Fruit fly (Drosophila melanogaster) whole organism, prepupa: ENCODE data around the gene CG10793.

ENCODE experiments used
- CG11294 ChIP-seq: fragments of 200-800 bp; sonication (Bioruptor generic); IDR thresholded peaks from 2 replicates; pipeline ENCODE4 v1.3.6; 2022; ENCODE audit warnings: missing biosample characterization, missing genetic modification characterization
- CG15336 ChIP-seq: fragments of 200-800 bp; sonication (Bioruptor generic); IDR thresholded peaks from 2 replicates; pipeline ENCODE4 v1.3.6; 2022; ENCODE audit warnings: missing biosample characterization, missing genetic modification characterization
- CG32006 ChIP-seq: fragments of 200-800 bp; sonication (Bioruptor generic); optimal IDR thresholded peaks from 3 replicates; lab custom pipeline; 2017; ENCODE audit warnings: missing biosample characterization, mild to moderate bottlenecking, missing genetic modification characterization
- Gug ChIP-seq: fragments of 200-800 bp; sonication (Bioruptor generic); IDR thresholded peaks from 2 replicates; pipeline ENCODE4 v1.3.6; 2022; ENCODE audit warnings: missing biosample characterization, missing genetic modification characterization
- Hr4 ChIP-seq: fragments of 200-800 bp; sonication (Bioruptor generic); optimal IDR thresholded peaks from 3 replicates; lab custom pipeline; 2016; ENCODE audit warnings: missing biosample characterization, missing genetic modification characterization
- Lpt ChIP-seq: fragments of 200-800 bp; sonication (Bioruptor generic); optimal IDR thresholded peaks from 3 replicates; lab custom pipeline; 2016; ENCODE audit warnings: missing biosample characterization, missing genetic modification characterization
- Sox102F ChIP-seq: fragments of 200-800 bp; sonication (Bioruptor generic); optimal IDR thresholded peaks from 2 replicates; lab custom pipeline; 2016; ENCODE audit warnings: missing biosample characterization, mild to moderate bottlenecking, missing genetic modification characterization
- acj6 ChIP-seq: fragments of 200-800 bp; sonication (Bioruptor generic); optimal IDR thresholded peaks from 3 replicates; lab custom pipeline; 2016; ENCODE audit warnings: missing biosample characterization, missing genetic modification characterization
- ss ChIP-seq, 2 experiments: fragments of 200-800 bp; sonication (Bioruptor generic); optimal IDR thresholded peaks; 2 replicates in 1 of 2; 3 replicates in 1 of 2; lab custom pipeline; 2017 to 2018; ENCODE audit warnings: mild to moderate bottlenecking in 2 of 2, missing biosample characterization in 2 of 2, missing genetic modification characterization in 2 of 2, moderate library complexity in 1 of 2
- topi ChIP-seq: fragments of 200-800 bp; sonication (Bioruptor generic); optimal IDR thresholded peaks from 3 replicates; lab custom pipeline; 2016; ENCODE audit warnings: missing biosample characterization, missing genetic modification characterization

dm6 chrX:3332528-3332927 lies 16.3 kb upstream of the CG10793 start:
- TF ChIP-seq Hr4 (GFP tag; lab: Kevin White, UChicago) (no peak), CG32006 (GFP tag; lab: Kevin White, UChicago) (no peak), Gug (GFP tag; lab: Robert Waterston, UW) (no peak), Sox102F (GFP tag; lab: Kevin White, UChicago) (no peak), acj6 (GFP tag; lab: Kevin White, UChicago) (no peak), ss (GFP tag; optimal IDR thresholded peaks at IDR 0.05; lab: Kevin White, UChicago) (no peak), CG11294 (GFP tag; lab: Robert Waterston, UW) (no peak), CG15336 (GFP tag; lab: Robert Waterston, UW) (peak; percentile 14; the same call in 1 of the 2 replicates), topi (GFP tag; lab: Kevin White, UChicago) (no peak), Lpt (no peak)
